Worm (Caenorhabditis elegans) whole organism, L2 larva: ENCODE data around the gene pfn-2.

Experiments used
- C34F6.9 ChIP-seq: fragments of 150-350 bp; optimal IDR thresholded peaks from 2 replicates; lab custom pipeline; 2014; ENCODE audit warnings: missing biosample characterization, missing genetic modification characterization
- lin-39 ChIP-seq: fragments of 150-350 bp; optimal IDR thresholded peaks from 2 replicates; lab custom pipeline; 2014; ENCODE audit warnings: missing biosample characterization, missing genetic modification reagents, missing genetic modification characterization
- lsy-2 ChIP-seq, 2 experiments: fragments of 150-350 bp in 1 of 2; sonication (generic microtip) in 1 of 2; optimal IDR thresholded peaks; 2 replicates each; lab custom pipeline; 2014 to 2017; ENCODE audit warnings: missing biosample characterization in 2 of 2, missing genetic modification characterization in 2 of 2
- unc-39 ChIP-seq: fragments of 150-350 bp; optimal IDR thresholded peaks from 2 replicates; lab custom pipeline; 2014; ENCODE audit warnings: missing biosample characterization, missing genetic modification characterization
- unc-62 ChIP-seq: fragments of 150-350 bp; optimal IDR thresholded peaks from 2 replicates; lab custom pipeline; 2014; ENCODE audit warnings: missing biosample characterization, missing genetic modification reagents, missing genetic modification characterization

DNA sequence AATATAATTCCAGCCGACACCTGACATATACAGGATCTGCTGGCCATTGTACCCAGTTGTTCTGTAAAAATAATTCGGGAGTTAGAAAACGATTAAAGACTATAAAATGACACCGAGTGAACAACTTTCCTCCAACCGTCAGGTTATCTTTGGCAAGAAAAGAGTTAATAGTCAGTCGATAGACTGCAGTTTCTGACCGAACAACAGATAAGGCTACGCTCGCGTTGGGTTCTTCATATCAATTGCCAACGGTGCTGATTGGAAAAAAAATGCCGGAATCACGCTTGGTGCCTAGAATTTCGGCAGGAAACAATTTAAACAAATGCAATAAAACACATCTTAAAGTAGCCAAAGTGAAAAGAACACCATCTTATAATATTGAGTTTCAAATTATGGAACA lies 46.7 kb upstream of the pfn-2 start, which contains the start of gene scav-1:
- TF ChIP-seq lsy-2 (tag; optimal IDR thresholded peaks at IDR 0.05; lab: Kevin White, UChicago) (no peak), unc-62 (no peak), unc-39 (tag; lab: Kevin White, UChicago) (no peak), C34F6.9 (no peak), lin-39 (tag; lab: Kevin White, UChicago) (no peak)
